Fruit fly (Drosophila melanogaster) whole organism, embryonic: ENCODE data around the gene ATPsynC.

ENCODE experiments used
- ATbp ChIP-seq: fragments of 200-800 bp; sonication (Bioruptor generic); optimal IDR thresholded peaks from 2 replicates; lab custom pipeline; 2017; ENCODE audit warnings: missing biosample characterization, mild to moderate bottlenecking, missing genetic modification characterization, missing genetic modification reagents
- Awh ChIP-seq: fragments of 200-800 bp; sonication (Bioruptor generic); IDR thresholded peaks from 2 replicates; pipeline ENCODE4, ENCODE4 v1.3.6; 2022; ENCODE audit warnings: missing biosample characterization, missing genetic modification characterization
- CG11504 ChIP-seq: fragments of 200-800 bp; sonication (Bioruptor generic); optimal IDR thresholded peaks from 3 replicates; lab custom pipeline; 2019; ENCODE audit warnings: missing biosample characterization, mild to moderate bottlenecking, missing genetic modification characterization, moderate library complexity
- CG1233 ChIP-seq: fragments of 200-800 bp; sonication (Bioruptor generic); optimal IDR thresholded peaks from 4 replicates; lab custom pipeline; 2018; ENCODE audit warnings: missing biosample characterization, mild to moderate bottlenecking, missing genetic modification characterization
- CG12769 ChIP-seq: fragments of 200-800 bp; sonication (Bioruptor generic); optimal IDR thresholded peaks from 2 replicates; lab custom pipeline; 2019; ENCODE audit warnings: missing biosample characterization, mild to moderate bottlenecking, missing genetic modification characterization, moderate library complexity
- CG13123 ChIP-seq: fragments of 200-800 bp; sonication (Bioruptor generic); optimal IDR thresholded peaks from 2 replicates; lab custom pipeline; 2016; ENCODE audit warnings: missing biosample characterization, missing genetic modification characterization
- CG13287 ChIP-seq: fragments of 200-800 bp; sonication (Bioruptor generic); IDR thresholded peaks from 2 replicates; pipeline ENCODE4 v1.3.6; 2022; ENCODE audit warnings: missing biosample characterization, missing genetic modification characterization; ENCODE audit not compliant: partially characterized antibody
- CG13894 ChIP-seq: fragments of 200-800 bp; sonication (Bioruptor generic); optimal IDR thresholded peaks from 3 replicates; lab custom pipeline; 2018; ENCODE audit warnings: missing biosample characterization, mild to moderate bottlenecking, missing genetic modification characterization, moderate library complexity
- CG15011 ChIP-seq: fragments of 200-800 bp; sonication (Bioruptor generic); optimal IDR thresholded peaks from 3 replicates; lab custom pipeline; 2018; ENCODE audit warnings: missing biosample characterization, mild to moderate bottlenecking, missing genetic modification characterization
- CG17361 ChIP-seq: fragments of 200-800 bp; sonication (Bioruptor generic); IDR thresholded peaks from 3 replicates; pipeline ENCODE4 v1.3.6; 2022; ENCODE audit warnings: missing biosample characterization, missing genetic modification characterization
- CG18011 ChIP-seq: fragments of 200-800 bp; sonication (Bioruptor generic); optimal IDR thresholded peaks from 2 replicates; lab custom pipeline; 2017; ENCODE audit warnings: missing biosample characterization, missing genetic modification characterization, mild to moderate bottlenecking, moderate library complexity, missing genotype
- CG2116 ChIP-seq: fragments of 200-800 bp; sonication (Bioruptor generic); optimal IDR thresholded peaks from 3 replicates; lab custom pipeline; 2018; ENCODE audit warnings: missing biosample characterization, mild to moderate bottlenecking, missing genetic modification characterization
- CG31388 ChIP-seq: fragments of 200-800 bp; sonication (Bioruptor generic); optimal IDR thresholded peaks from 2 replicates; lab custom pipeline; 2016; ENCODE audit warnings: missing biosample characterization, missing genetic modification characterization
- CG3407 ChIP-seq: fragments of 200-800 bp; sonication (Bioruptor generic); optimal IDR thresholded peaks from 2 replicates; lab custom pipeline; 2018; ENCODE audit warnings: missing biosample characterization, mild to moderate bottlenecking, missing genetic modification characterization
- CG3726 ChIP-seq: fragments of 200-800 bp; sonication (Bioruptor generic); IDR thresholded peaks from 3 replicates; pipeline ENCODE4, ENCODE4 v1.3.6; 2022; ENCODE audit warnings: missing biosample characterization, missing genetic modification characterization
- CG42726 ChIP-seq: fragments of 200-800 bp; sonication (Bioruptor generic); IDR thresholded peaks from 2 replicates; pipeline ENCODE4 v1.3.6; 2022; ENCODE audit warnings: missing biosample characterization, missing genetic modification characterization; ENCODE audit not compliant: partially characterized antibody
- CG43689 ChIP-seq: fragments of 200-800 bp; sonication (Bioruptor generic); IDR thresholded peaks from 2 replicates; pipeline ENCODE4 v1.3.6; 2022; ENCODE audit warnings: missing biosample characterization, missing genetic modification characterization
- CG4424 ChIP-seq: fragments of 200-800 bp; sonication (Bioruptor generic); optimal IDR thresholded peaks from 3 replicates; lab custom pipeline; 2016; ENCODE audit warnings: missing biosample characterization, missing genetic modification characterization
- CG4854 ChIP-seq: fragments of 200-800 bp; sonication (Bioruptor generic); optimal IDR thresholded peaks from 2 replicates; lab custom pipeline; 2016; ENCODE audit warnings: missing biosample characterization, missing genetic modification characterization, inconsistent platforms
- CG5245 ChIP-seq: fragments of 200-800 bp; sonication (Bioruptor generic); optimal IDR thresholded peaks from 3 replicates; lab custom pipeline; 2016; ENCODE audit warnings: missing biosample characterization, missing genetic modification characterization
- CG6254 ChIP-seq: fragments of 200-800 bp; sonication (Bioruptor generic); optimal IDR thresholded peaks from 3 replicates; lab custom pipeline; 2017; ENCODE audit warnings: mild to moderate bottlenecking, missing biosample characterization, missing genetic modification reagents, missing genetic modification characterization
- CG7928 ChIP-seq: fragments of 200-800 bp; sonication (Bioruptor generic); optimal IDR thresholded peaks from 2 replicates; lab custom pipeline; 2017; ENCODE audit warnings: missing biosample characterization, mild to moderate bottlenecking, missing genetic modification characterization
- CG9727 ChIP-seq: fragments of 200-800 bp; sonication (Bioruptor generic); optimal IDR thresholded peaks from 3 replicates; lab custom pipeline; 2017; ENCODE audit warnings: missing biosample characterization, mild to moderate bottlenecking, missing genetic modification characterization
- Doc2 ChIP-seq: fragments of 200-800 bp; sonication (Bioruptor generic); IDR thresholded peaks from 2 replicates; pipeline ENCODE4 v1.3.6; 2022; ENCODE audit warnings: missing biosample characterization, missing genetic modification characterization
- Dp ChIP-seq: fragments of 200-800 bp; sonication (Bioruptor generic); optimal IDR thresholded peaks from 2 replicates; lab custom pipeline; 2018; ENCODE audit warnings: missing biosample characterization, mild to moderate bottlenecking, missing genetic modification characterization, moderate library complexity
- Drgx ChIP-seq: fragments of 200-800 bp; sonication (Bioruptor generic); IDR thresholded peaks from 2 replicates; pipeline ENCODE4 v1.3.6; 2022; ENCODE audit warnings: missing biosample characterization, missing genetic modification characterization
- Eip74EF ChIP-seq, 2 experiments: fragments of 200-800 bp in 1 of 2; fragments of >200 bp in 1 of 2; sonication (Bioruptor generic) in 1 of 2; optimal IDR thresholded peaks; 2 replicates each; lab custom pipeline; 2017 to 2019; ENCODE audit warnings: missing biosample characterization in 2 of 2, missing genetic modification characterization in 2 of 2, mild to moderate bottlenecking in 1 of 2, moderate library complexity in 1 of 2
- Lhr ChIP-seq: fragments of 200-800 bp; sonication (Bioruptor generic); optimal IDR thresholded peaks from 3 replicates; lab custom pipeline; 2017; ENCODE audit warnings: mild to moderate bottlenecking, missing biosample characterization, missing genetic modification reagents, missing genetic modification characterization
- NC2α ChIP-seq: fragments of 200-800 bp; sonication (Bioruptor generic); optimal IDR thresholded peaks from 2 replicates; lab custom pipeline; 2016; ENCODE audit warnings: missing biosample characterization, missing genetic modification characterization
- Nf-YB ChIP-seq: fragments of 200-800 bp; sonication (Bioruptor generic); optimal IDR thresholded peaks from 3 replicates; lab custom pipeline; 2019; ENCODE audit warnings: missing biosample characterization, mild to moderate bottlenecking, missing genetic modification characterization, moderate library complexity
- Rfx ChIP-seq: fragments of 200-800 bp; sonication (Bioruptor generic); IDR thresholded peaks from 2 replicates; pipeline ENCODE4 v1.3.6; 2022; ENCODE audit warnings: missing biosample characterization, missing genetic modification characterization
- Taf1 ChIP-seq: fragments of 200-800 bp; sonication (Bioruptor generic); IDR thresholded peaks from 2 replicates; pipeline ENCODE4 v1.3.6; 2022; ENCODE audit warnings: missing biosample characterization, missing genetic modification characterization
- Xbp1 ChIP-seq: fragments of 200-800 bp; sonication (Bioruptor generic); optimal IDR thresholded peaks from 3 replicates; lab custom pipeline; 2016; ENCODE audit warnings: missing biosample characterization, mild to moderate bottlenecking, missing genetic modification characterization
- az2 ChIP-seq: fragments of 200-800 bp; sonication (Bioruptor generic); optimal IDR thresholded peaks from 3 replicates; lab custom pipeline; 2016; ENCODE audit warnings: missing biosample characterization, missing genetic modification characterization
- chinmo ChIP-seq: fragments of 200-800 bp; sonication (Bioruptor generic); IDR thresholded peaks from 4 replicates; pipeline ENCODE4 v1.3.6; 2022; ENCODE audit warnings: missing biosample characterization, missing genetic modification characterization; ENCODE audit not compliant: partially characterized antibody
- croc ChIP-seq: fragments of 200-800 bp; sonication (Bioruptor generic); conservative IDR thresholded peaks from 3 replicates; pipeline ENCODE4 v1.3.6; 2022; ENCODE audit warnings: missing biosample characterization, missing genetic modification characterization
- cwo ChIP-seq: fragments of 200-800 bp; sonication (Bioruptor generic); optimal IDR thresholded peaks from 3 replicates; lab custom pipeline; 2017; ENCODE audit warnings: missing biosample characterization, missing genetic modification characterization, mild to moderate bottlenecking, moderate library complexity, missing genetic modification reagents
- kah ChIP-seq: fragments of 200-800 bp; sonication (Bioruptor generic); optimal IDR thresholded peaks from 2 replicates; lab custom pipeline; 2018; ENCODE audit warnings: missing biosample characterization, mild to moderate bottlenecking, missing genetic modification characterization
- mam ChIP-seq: fragments of 200-800 bp; sonication (Bioruptor generic); optimal IDR thresholded peaks from 3 replicates; lab custom pipeline; 2016; ENCODE audit warnings: missing biosample characterization, missing genetic modification characterization
- p53 ChIP-seq: fragments of 200-800 bp; sonication (Bioruptor generic); optimal IDR thresholded peaks from 2 replicates; lab custom pipeline; 2016; ENCODE audit warnings: missing biosample characterization, missing genetic modification characterization
- pan ChIP-seq, 4 experiments: fragments of >200 bp in 3 of 4; fragments of 200-800 bp in 1 of 4; sonication (Bioruptor generic) in 1 of 4; optimal IDR thresholded peaks in 3 of 4; IDR thresholded peaks in 1 of 4; 2 replicates each; pipeline versions ENCODE4 v1.3.6 to Lab custom; 2017 to 2022; ENCODE audit warnings: missing biosample characterization in 2 of 4, missing genetic modification characterization in 2 of 4, mixed read lengths in 1 of 4
- prd ChIP-seq, 3 experiments: fragments of >200 bp in 2 of 3; fragments of 200-800 bp in 1 of 3; sonication (Bioruptor generic) in 1 of 3; optimal IDR thresholded peaks in 2 of 3; IDR thresholded peaks in 1 of 3; 2 replicates in 2 of 3; 3 replicates in 1 of 3; pipeline versions ENCODE4 v1.3.6 to Lab custom; 2017 to 2022; ENCODE audit warnings: missing biosample characterization in 1 of 3, missing genetic modification characterization in 1 of 3
- sd ChIP-seq: fragments of 200-800 bp; sonication (Bioruptor generic); optimal IDR thresholded peaks from 3 replicates; lab custom pipeline; 2018; ENCODE audit warnings: missing biosample characterization, mild to moderate bottlenecking, missing genetic modification characterization, moderate library complexity
- sqz ChIP-seq: fragments of 200-800 bp; sonication (Bioruptor generic); optimal IDR thresholded peaks from 3 replicates; lab custom pipeline; 2018; ENCODE audit warnings: missing biosample characterization, mild to moderate bottlenecking, missing genetic modification characterization
- stc ChIP-seq: fragments of 200-800 bp; sonication (Bioruptor generic); IDR thresholded peaks from 2 replicates; pipeline ENCODE4 v1.3.6; 2022; ENCODE audit warnings: missing biosample characterization, missing genetic modification characterization
- tap ChIP-seq: fragments of 200-800 bp; optimal IDR thresholded peaks from 3 replicates; lab custom pipeline; 2019; ENCODE audit warnings: missing biosample characterization, mild to moderate bottlenecking, missing genetic modification characterization, moderate library complexity
- usp ChIP-seq: fragments of >200 bp; optimal IDR thresholded peaks from 2 replicates; lab custom pipeline; 2017; ENCODE audit warnings: missing biosample characterization, missing genetic modification characterization
- vfl ChIP-seq: fragments of 200-800 bp; sonication (Bioruptor generic); optimal IDR thresholded peaks from 2 replicates; lab custom pipeline; 2016; ENCODE audit warnings: missing biosample characterization, missing genetic modification characterization
- zf30C ChIP-seq: fragments of 200-800 bp; sonication (Bioruptor generic); optimal IDR thresholded peaks from 3 replicates; lab custom pipeline; 2018; ENCODE audit warnings: missing biosample characterization, mild to moderate bottlenecking, missing genetic modification characterization
- zfh1 ChIP-seq: fragments of 200-800 bp; sonication (Bioruptor generic); IDR thresholded peaks from 3 replicates; pipeline ENCODE4 v1.3.6; 2022; ENCODE audit warnings: missing biosample characterization, missing genetic modification characterization

ATPsynC gene

dm6 chr3R:31215830-31216229 is 3.6 kb downstream of the ATPsynC start, which contains the start of gene CG15561 (continued):
- peak; percentile 98 for TF ChIP-seq Dp
- no peak for TF ChIP-seq CG13123 (GFP tag; lab: Kevin White, UChicago)
- TF ChIP-seq CG9727 (GFP tag; lab: Kevin White, UChicago), result peak; percentile 37
- TF ChIP-seq CG43689, result no peak
- TF ChIP-seq sd (tag; lab: Kevin White, UChicago), result no peak
- no peak for TF ChIP-seq pan (optimal IDR thresholded peaks at IDR 0.05; lab: Kevin White, UChicago)
- no peak for TF ChIP-seq pan (GFP tag; optimal IDR thresholded peaks at IDR 0.05 in 1 of 2, IDR thresholded peaks at IDR 0.05 in 1 of 2)
- TF ChIP-seq Eip74EF (GFP tag; optimal IDR thresholded peaks at IDR 0.05; lab: Kevin White, UChicago), result no peak
- TF ChIP-seq CG42726 (GFP tag; lab: Robert Waterston, UW), result no peak
- no peak for TF ChIP-seq CG12769 (tag; lab: Kevin White, UChicago)
- TF ChIP-seq Rfx (GFP tag; lab: Robert Waterston, UW), result no peak
- TF ChIP-seq NC2α (GFP tag; lab: Kevin White, UChicago), result no peak
- peak; percentile 100 for TF ChIP-seq CG6254 (GFP tag; lab: Kevin White, UChicago)
- peak; percentile 30 for TF ChIP-seq az2 (GFP tag; lab: Kevin White, UChicago)
- peak; percentile 69 for TF ChIP-seq CG7928
- TF ChIP-seq Xbp1 (GFP tag; lab: Kevin White, UChicago), result peak; percentile 30
- no peak for TF ChIP-seq zfh1 (GFP tag; lab: Robert Waterston, UW)
- TF ChIP-seq p53, result no peak
- peak; percentile 80 for TF ChIP-seq CG13894 (tag; lab: Kevin White, UChicago)
- no peak for TF ChIP-seq tap (tag; lab: Kevin White, UChicago)
- no peak for TF ChIP-seq Nf-YB (GFP tag; lab: Kevin White, UChicago)
- TF ChIP-seq CG5245 (GFP tag; lab: Kevin White, UChicago), result peak; percentile 3
- peak; percentile 49 for TF ChIP-seq CG1233
- no peak for TF ChIP-seq CG13287
- TF ChIP-seq CG17361 (GFP tag; lab: Robert Waterston, UW), result no peak
- no peak for TF ChIP-seq ATbp
- TF ChIP-seq stc, result no peak
- TF ChIP-seq CG4424 (GFP tag; lab: Kevin White, UChicago), result no peak
- no peak for TF ChIP-seq mam (GFP tag; lab: Kevin White, UChicago)
- TF ChIP-seq usp, result no peak
- TF ChIP-seq CG4854, result no peak
- no peak for TF ChIP-seq chinmo
- no peak for TF ChIP-seq Awh
- peak; percentile 99 for TF ChIP-seq CG2116 (GFP tag; lab: Kevin White, UChicago)
- no peak for TF ChIP-seq sqz
- peak; percentile 0 for TF ChIP-seq CG18011
- no peak for TF ChIP-seq CG11504 (tag; lab: Kevin White, UChicago)
- TF ChIP-seq CG3726 (GFP tag; lab: Robert Waterston, UW), result no peak
- TF ChIP-seq Taf1, result no peak
- peak; percentile 95 for TF ChIP-seq cwo (GFP tag; lab: Kevin White, UChicago)
- TF ChIP-seq Drgx, result no peak
- TF ChIP-seq prd (optimal IDR thresholded peaks at IDR 0.05; lab: Kevin White, UChicago), result no peak
- no peak for TF ChIP-seq prd (GFP tag; IDR thresholded peaks at IDR 0.05; lab: Robert Waterston, UW)
- peak; percentile 14 for TF ChIP-seq kah
- peak; percentile 45 for TF ChIP-seq Lhr (GFP tag; lab: Kevin White, UChicago)
- TF ChIP-seq CG15011 (GFP tag; lab: Kevin White, UChicago), result no peak
- TF ChIP-seq Doc2, result no peak
- TF ChIP-seq vfl (GFP tag; lab: Kevin White, UChicago), result peak; percentile 48
- TF ChIP-seq zf30C, result no peak
- TF ChIP-seq croc (GFP tag; lab: Robert Waterston, UW), result no peak; the same call in 2 of the 3 replicates
- TF ChIP-seq CG3407 (GFP tag; lab: Kevin White, UChicago), result peak; percentile 49
- no peak for TF ChIP-seq CG31388
